Worm (Caenorhabditis elegans) whole organism, L4 larva: Measurements from ENCODE around the gene K03A11.6.

Source experiments
- Y5F2A.4 ChIP-seq: fragments of 200-800 bp; sonication (Bioruptor generic); optimal IDR thresholded peaks from 2 replicates; lab custom pipeline; 2018; ENCODE audit warnings: mild to moderate bottlenecking, missing genetic modification characterization, missing compliant biosample characterization
- aha-1 ChIP-seq: fragments of 150-350 bp; peaks from one replicate; lab custom pipeline; 2014; ENCODE audit warnings: missing biosample characterization, missing genetic modification characterization
- gei-8 ChIP-seq: fragments of 200-800 bp; sonication (Bioruptor generic); optimal IDR thresholded peaks from 2 replicates; lab custom pipeline; 2018; ENCODE audit warnings: mild to moderate bottlenecking, missing genetic modification characterization, missing compliant biosample characterization
- lsy-2 ChIP-seq, 2 experiments: fragments of 150-350 bp in 1 of 2; sonication (generic microtip) in 1 of 2; optimal IDR thresholded peaks; 2 replicates each; lab custom pipeline; 2014 to 2017; ENCODE audit warnings: missing biosample characterization in 2 of 2, missing genetic modification characterization in 2 of 2
- madf-5 ChIP-seq, 2 experiments: fragments of 200-800 bp; sonication (Bioruptor generic); IDR thresholded peaks; 2 replicates each; pipeline ENCODE4 v1.3.6; 2022; ENCODE audit warnings: missing compliant biosample characterization in 2 of 2, missing genetic modification characterization in 2 of 2
- mep-1 ChIP-seq: fragments of 150-350 bp; sonication (generic microtip); optimal IDR thresholded peaks from 3 replicates; lab custom pipeline; 2014; ENCODE audit warnings: missing biosample characterization, missing genetic modification characterization
- nhr-11 ChIP-seq: fragments of 150-350 bp; optimal IDR thresholded peaks from 2 replicates; lab custom pipeline; 2014; ENCODE audit warnings: missing biosample characterization, missing genetic modification characterization
- unc-39 ChIP-seq: sonication (generic microtip); optimal IDR thresholded peaks from 2 replicates; lab custom pipeline; 2017; ENCODE audit warnings: missing biosample characterization, missing genetic modification characterization
- unc-62 ChIP-seq, 3 experiments: fragments of 150-350 bp in 1 of 3; sonication (generic microtip); optimal IDR thresholded peaks in 2 of 3; peaks in 1 of 3; 1 replicate in 1 of 3; 2 replicates in 2 of 3; lab custom pipeline; 2014 to 2017; ENCODE audit warnings: missing biosample characterization in 3 of 3, missing genetic modification characterization in 3 of 3, missing genetic modification reagents in 3 of 3, missing genotype in 1 of 3
- ztf-11 ChIP-seq: fragments of 150-350 bp; optimal IDR thresholded peaks from 2 replicates; lab custom pipeline; 2014; ENCODE audit warnings: missing biosample characterization, missing genetic modification characterization

- TF ChIP-seq lsy-2 (tag; optimal IDR thresholded peaks at IDR 0.05; lab: Kevin White, UChicago) (no peak), aha-1 (tag; lab: Kevin White, UChicago) (no peak), unc-62 (GFP tag; optimal IDR thresholded peaks at IDR 0.05 in 1 of 2; lab: Kevin White, UChicago) (peak in 1 of 2 experiments; percentile 43), unc-62 (tag; optimal IDR thresholded peaks at IDR 0.05; lab: Kevin White, UChicago) (no peak), madf-5 (GFP tag; IDR thresholded peaks at IDR 0.05; lab: Robert Waterston, UW) (no peak), mep-1 (no peak), Y5F2A.4 (GFP tag; lab: Kevin White, UChicago) (no peak), nhr-11 (tag; lab: Kevin White, UChicago) (no peak), gei-8 (GFP tag; lab: Kevin White, UChicago) (no peak), ztf-11 (tag; lab: Kevin White, UChicago) (no peak), unc-39 (no peak)
These were observed 43.8 kb upstream of the K03A11.6 start for ce11 chrX:13011897-13012296.
